Fruit fly (Drosophila melanogaster): ENCODE results near the gene Atg17.

The Atg17 gene

dm6 chr3R:5624115-5624878 lies 45.2 kb upstream of the Atg17 start, which contains the start of the genes Dph4, Spec2 and RpL13A:
Gene Dph4, minus strand, starts transcription at chr3R:5624125.
Gene Spec2, minus strand, starts transcription at chr3R:5624125.
Gene RpL13A, plus strand, starts transcription at chr3R:5624474.
- TF ChIP-seq CG14711 (tag; optimal IDR thresholded peaks at IDR 0.05) (peak; percentile 73), CG33017 (tag; optimal IDR thresholded peaks at IDR 0.05) (peak; percentile 90), CG5204 (GFP tag; optimal IDR thresholded peaks at IDR 0.05) (no peak), Mnt (GFP tag; optimal IDR thresholded peaks at IDR 0.05) (peak; percentile 95), toe (GFP tag; optimal IDR thresholded peaks at IDR 0.05) (no peak), CG1620 (GFP tag; optimal IDR thresholded peaks at IDR 0.05) (peak; percentile 97), Crg-1 (GFP tag; optimal IDR thresholded peaks at IDR 0.05) (peak; percentile 98), bab1 (GFP tag; optimal IDR thresholded peaks at IDR 0.05) (peak; percentile 92), ovo (GFP tag; optimal IDR thresholded peaks at IDR 0.05) (peak; percentile 94), kay (GFP tag; ENCODE audit: borderline replicate concordance) (no peak), pad (GFP tag; optimal IDR thresholded peaks at IDR 0.05) (peak; percentile 85), Clk (GFP tag; optimal IDR thresholded peaks at IDR 0.05) (peak; percentile 85), CG7045 (GFP tag; optimal IDR thresholded peaks at IDR 0.05) (peak; percentile 94), cnc (optimal IDR thresholded peaks at IDR 0.05) (no peak), CG12768 (GFP tag; optimal IDR thresholded peaks at IDR 0.05) (peak; percentile 95), CG11617 (GFP tag; optimal IDR thresholded peaks at IDR 0.05) (peak; percentile 98), cic (GFP tag; optimal IDR thresholded peaks at IDR 0.05) (peak; percentile 72), Hr96 (GFP tag; optimal IDR thresholded peaks at IDR 0.05) (no peak), tj (GFP tag; optimal IDR thresholded peaks at IDR 0.05) (peak; percentile 88), CG7101 (tag; optimal IDR thresholded peaks at IDR 0.05) (peak; percentile 96)

- TF ChIP-seq CG7101 (tag; optimal IDR thresholded peaks at IDR 0.05) (no peak), Crg-1 (GFP tag; optimal IDR thresholded peaks at IDR 0.05) (no peak), Clk (GFP tag; optimal IDR thresholded peaks at IDR 0.05) (no peak), CG14711 (tag; optimal IDR thresholded peaks at IDR 0.05) (no peak), CG33017 (tag; optimal IDR thresholded peaks at IDR 0.05) (no peak), Mnt (GFP tag; optimal IDR thresholded peaks at IDR 0.05) (no peak), tj (GFP tag; optimal IDR thresholded peaks at IDR 0.05) (no peak), cnc (optimal IDR thresholded peaks at IDR 0.05) (no peak), Hr96 (GFP tag; optimal IDR thresholded peaks at IDR 0.05) (no peak), CG7045 (GFP tag; optimal IDR thresholded peaks at IDR 0.05) (no peak), CG5204 (GFP tag; optimal IDR thresholded peaks at IDR 0.05) (no peak), pad (GFP tag; optimal IDR thresholded peaks at IDR 0.05) (no peak), CG11617 (GFP tag; optimal IDR thresholded peaks at IDR 0.05) (no peak), cic (GFP tag; optimal IDR thresholded peaks at IDR 0.05) (no peak), kay (GFP tag; ENCODE audit: borderline replicate concordance) (no peak), bab1 (GFP tag; optimal IDR thresholded peaks at IDR 0.05) (no peak), CG1620 (GFP tag; optimal IDR thresholded peaks at IDR 0.05) (no peak), toe (GFP tag; optimal IDR thresholded peaks at IDR 0.05) (no peak)
Observed at dm6 chr3R:5627552-5627951, 42.0 kb upstream of the Atg17 start, which contains the start of gene CG31551. Gene CG31551, plus strand, starts transcription at chr3R:5627852.

- TF ChIP-seq bab1 (GFP tag; optimal IDR thresholded peaks at IDR 0.05) (peak; percentile 17), CG14711 (tag; optimal IDR thresholded peaks at IDR 0.05) (no peak), ovo (GFP tag; optimal IDR thresholded peaks at IDR 0.05) (no peak), Crg-1 (GFP tag; optimal IDR thresholded peaks at IDR 0.05) (no peak), cic (GFP tag; optimal IDR thresholded peaks at IDR 0.05) (peak; percentile 43), toe (GFP tag; optimal IDR thresholded peaks at IDR 0.05) (no peak), CG12768 (GFP tag; optimal IDR thresholded peaks at IDR 0.05) (no peak)
Observed at dm6 chr3R:5632182-5632581, 37.3 kb upstream of the Atg17 start, which contains the start of gene CG31549. Gene CG31549, plus strand, starts transcription at chr3R:5632192.

DNA sequence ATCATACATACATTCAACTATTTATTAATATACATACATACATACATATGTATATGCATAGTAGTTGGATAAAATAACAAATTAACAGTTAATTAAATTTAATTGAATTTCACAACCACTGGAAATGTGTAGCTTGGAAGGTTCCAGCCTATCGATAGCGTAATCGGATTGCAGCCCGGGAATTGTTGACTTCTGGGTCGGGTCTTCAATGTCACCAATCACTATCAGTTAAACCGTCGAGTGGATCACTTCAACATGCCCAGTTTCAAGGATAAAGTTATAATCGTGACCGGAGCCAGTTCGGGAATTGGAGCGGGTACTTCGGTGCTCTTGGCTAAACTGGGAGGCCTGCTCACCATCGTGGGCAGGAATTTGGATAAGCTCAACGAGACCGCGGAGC lies 36.1 kb upstream of the Atg17 start, which contains the start of gene CG12171:
CG12171 (plus strand) TSS at position 191 of the 400 bp plus-strand sequence.
- no peak for TF ChIP-seq CG33017 (tag; optimal IDR thresholded peaks at IDR 0.05)
- TF ChIP-seq CG1620 (GFP tag; optimal IDR thresholded peaks at IDR 0.05): no peak
- no peak for TF ChIP-seq toe (GFP tag; optimal IDR thresholded peaks at IDR 0.05)
- TF ChIP-seq CG12768 (GFP tag; optimal IDR thresholded peaks at IDR 0.05): no peak
- TF ChIP-seq cic (GFP tag; optimal IDR thresholded peaks at IDR 0.05): peak; percentile 61
- no peak for TF ChIP-seq Mnt (GFP tag; optimal IDR thresholded peaks at IDR 0.05)
- TF ChIP-seq CG14711 (tag; optimal IDR thresholded peaks at IDR 0.05): no peak
- peak; percentile 12 for TF ChIP-seq Crg-1 (GFP tag; optimal IDR thresholded peaks at IDR 0.05)
- no peak for TF ChIP-seq CG5204 (GFP tag; optimal IDR thresholded peaks at IDR 0.05)
- no peak for TF ChIP-seq Clk (GFP tag; optimal IDR thresholded peaks at IDR 0.05)
- no peak for TF ChIP-seq kay (GFP tag; ENCODE audit: borderline replicate concordance)
- no peak for TF ChIP-seq Hr96 (GFP tag; optimal IDR thresholded peaks at IDR 0.05)
- TF ChIP-seq bab1 (GFP tag; optimal IDR thresholded peaks at IDR 0.05): peak; percentile 34
- TF ChIP-seq pad (GFP tag; optimal IDR thresholded peaks at IDR 0.05): no peak
- TF ChIP-seq tj (GFP tag; optimal IDR thresholded peaks at IDR 0.05): no peak
- no peak for TF ChIP-seq cnc (optimal IDR thresholded peaks at IDR 0.05)
- TF ChIP-seq CG7101 (tag; optimal IDR thresholded peaks at IDR 0.05): peak; percentile 23
- no peak for TF ChIP-seq CG7045 (GFP tag; optimal IDR thresholded peaks at IDR 0.05)
- no peak for TF ChIP-seq ovo (GFP tag; optimal IDR thresholded peaks at IDR 0.05)
- peak; percentile 36 for TF ChIP-seq CG11617 (GFP tag; optimal IDR thresholded peaks at IDR 0.05)

dm6 chr3R:5635524-5635923 lies 34.0 kb upstream of the Atg17 start, which contains the start of gene CG31546:
Gene CG31546, minus strand, starts transcription at chr3R:5635624.
- TF ChIP-seq toe (GFP tag; optimal IDR thresholded peaks at IDR 0.05) (no peak), CG11617 (GFP tag; optimal IDR thresholded peaks at IDR 0.05) (no peak), tj (GFP tag; optimal IDR thresholded peaks at IDR 0.05) (no peak), Clk (GFP tag; optimal IDR thresholded peaks at IDR 0.05) (no peak), pad (GFP tag; optimal IDR thresholded peaks at IDR 0.05) (no peak), CG7045 (GFP tag; optimal IDR thresholded peaks at IDR 0.05) (no peak)

Data from whole organism, adult.